Worm (Caenorhabditis elegans) whole organism, mixed stage, embryonic: ENCODE results near the gene C36E8.4.

Experiments used
- M03D4.4 ChIP-seq: sonication (generic microtip); optimal IDR thresholded peaks from 2 replicates; lab custom pipeline; 2017; ENCODE audit warnings: mild to moderate bottlenecking, missing genetic modification characterization, missing compliant biosample characterization
- bed-3 ChIP-seq: fragments of 200-800 bp; sonication (Bioruptor generic); optimal IDR thresholded peaks from 3 replicates; lab custom pipeline; 2018; ENCODE audit warnings: mild to moderate bottlenecking, missing genetic modification characterization, moderate library complexity, missing compliant biosample characterization
- blmp-1 ChIP-seq: fragments of 150-350 bp; optimal IDR thresholded peaks from 2 replicates; lab custom pipeline; 2014; ENCODE audit warnings: missing biosample characterization, missing genetic modification characterization
- ceh-39 ChIP-seq: fragments of 150-350 bp; optimal IDR thresholded peaks from 2 replicates; lab custom pipeline; 2014; ENCODE audit warnings: missing biosample characterization, missing genetic modification characterization
- ceh-43 ChIP-seq: fragments of 200-800 bp; sonication (Bioruptor generic); optimal IDR thresholded peaks from 2 replicates; lab custom pipeline; 2018; ENCODE audit warnings: mild to moderate bottlenecking, missing genetic modification characterization, moderate library complexity, missing compliant biosample characterization
- ceh-83 ChIP-seq: fragments of 200-800 bp; sonication (Bioruptor generic); optimal IDR thresholded peaks from 2 replicates; lab custom pipeline; 2018; ENCODE audit warnings: mild to moderate bottlenecking, missing genetic modification characterization, missing compliant biosample characterization
- ces-1 ChIP-seq: fragments of 150-350 bp; optimal IDR thresholded peaks from 2 replicates; lab custom pipeline; 2014; ENCODE audit warnings: missing biosample characterization, missing genetic modification reagents, missing genetic modification characterization
- drap-1 ChIP-seq: fragments of 200-800 bp; sonication (Bioruptor generic); optimal IDR thresholded peaks from 3 replicates; lab custom pipeline; 2018; ENCODE audit warnings: mild to moderate bottlenecking, missing genetic modification characterization, missing compliant biosample characterization
- elt-1 ChIP-seq: sonication (generic microtip); optimal IDR thresholded peaks from 2 replicates; lab custom pipeline; 2017; ENCODE audit warnings: missing genetic modification characterization, mild to moderate bottlenecking, missing compliant biosample characterization, antibody characterized with exemption, moderate library complexity, borderline replicate concordance; ENCODE audit not compliant: insufficient read depth
- elt-3 ChIP-seq: fragments of 150-350 bp; optimal IDR thresholded peaks from 2 replicates; lab custom pipeline; 2014; ENCODE audit warnings: missing biosample characterization, missing genetic modification characterization
- flh-1 ChIP-seq: fragments of 200-800 bp; sonication (Bioruptor generic); optimal IDR thresholded peaks from 2 replicates; lab custom pipeline; 2018; ENCODE audit warnings: mild to moderate bottlenecking, missing genetic modification characterization, moderate library complexity, missing compliant biosample characterization
- ham-2 ChIP-seq: fragments of 200-800 bp; sonication (Bioruptor generic); optimal IDR thresholded peaks from 2 replicates; lab custom pipeline; 2018; ENCODE audit warnings: mild to moderate bottlenecking, missing genetic modification characterization, missing compliant biosample characterization
- hlh-1 ChIP-seq: fragments of 150-350 bp; optimal IDR thresholded peaks from 2 replicates; lab custom pipeline; 2014; ENCODE audit warnings: missing biosample characterization, missing genetic modification reagents, missing genetic modification characterization
- lin-13 ChIP-seq: fragments of 150-350 bp; optimal IDR thresholded peaks from 2 replicates; lab custom pipeline; 2014; ENCODE audit warnings: missing biosample characterization, missing genetic modification characterization
- lin-32 ChIP-seq: fragments of 200-800 bp; sonication (Bioruptor generic); optimal IDR thresholded peaks from 2 replicates; lab custom pipeline; 2018; ENCODE audit warnings: mild to moderate bottlenecking, missing genetic modification characterization, missing compliant biosample characterization
- lsy-2 ChIP-seq: fragments of 150-350 bp; optimal IDR thresholded peaks from 2 replicates; lab custom pipeline; 2014; ENCODE audit warnings: missing biosample characterization, missing genetic modification characterization
- mab-5 ChIP-seq: fragments of 150-350 bp; optimal IDR thresholded peaks from 2 replicates; lab custom pipeline; 2014; ENCODE audit warnings: missing biosample characterization, missing genetic modification characterization
- mep-1 ChIP-seq: fragments of 150-350 bp; optimal IDR thresholded peaks from 2 replicates; lab custom pipeline; 2017; ENCODE audit warnings: missing biosample characterization, missing genetic modification reagents, missing genetic modification characterization, inconsistent platforms
- mls-2 ChIP-seq: sonication (generic microtip); optimal IDR thresholded peaks from 2 replicates; lab custom pipeline; 2016; ENCODE audit warnings: mild to moderate bottlenecking, missing genetic modification characterization, moderate library complexity, missing compliant biosample characterization
- nhr-2 ChIP-seq: fragments of 150-350 bp; optimal IDR thresholded peaks from 2 replicates; lab custom pipeline; 2014; ENCODE audit warnings: missing biosample characterization, missing genetic modification characterization
- nhr-237 ChIP-seq: fragments of 150-350 bp; optimal IDR thresholded peaks from 2 replicates; lab custom pipeline; 2014; ENCODE audit warnings: missing biosample characterization, missing genetic modification characterization
- nhr-28 ChIP-seq: fragments of 150-350 bp; optimal IDR thresholded peaks from 2 replicates; lab custom pipeline; 2014; ENCODE audit warnings: missing biosample characterization, missing genetic modification characterization
- nhr-76 ChIP-seq: sonication (generic microtip); optimal IDR thresholded peaks from 2 replicates; lab custom pipeline; 2017; ENCODE audit warnings: missing biosample characterization, missing genetic modification characterization
- pha-4 ChIP-seq: fragments of 150-350 bp; optimal IDR thresholded peaks from 2 replicates; lab custom pipeline; 2018; ENCODE audit warnings: missing biosample characterization, missing genetic modification reagents, missing genetic modification characterization
- snpc-4 ChIP-seq: fragments of 150-350 bp; optimal IDR thresholded peaks from 2 replicates; lab custom pipeline; 2014; ENCODE audit warnings: missing biosample characterization, missing genetic modification characterization
- sptf-1 ChIP-seq: sonication (generic microtip); optimal IDR thresholded peaks from 2 replicates; lab custom pipeline; 2017; ENCODE audit warnings: mild to moderate bottlenecking, missing genetic modification characterization, moderate library complexity, missing compliant biosample characterization
- tbx-8 ChIP-seq: fragments of 200-800 bp; sonication (Bioruptor generic); optimal IDR thresholded peaks from 2 replicates; lab custom pipeline; 2018; ENCODE audit warnings: mild to moderate bottlenecking, missing genetic modification characterization, moderate library complexity, missing compliant biosample characterization
- unc-120 ChIP-seq: sonication (generic microtip); optimal IDR thresholded peaks from 2 replicates; lab custom pipeline; 2017; ENCODE audit warnings: missing genetic modification characterization, missing compliant biosample characterization; ENCODE audit not compliant: poor library complexity, severe bottlenecking
- unc-39 ChIP-seq: fragments of 150-350 bp; optimal IDR thresholded peaks from 2 replicates; lab custom pipeline; 2014; ENCODE audit warnings: missing biosample characterization, missing genetic modification characterization
- unc-62 ChIP-seq: fragments of 150-350 bp; optimal IDR thresholded peaks from 2 replicates; lab custom pipeline; 2014; ENCODE audit warnings: missing biosample characterization, missing genetic modification reagents, missing genetic modification characterization
- zip-8 ChIP-seq: fragments of 150-350 bp; optimal IDR thresholded peaks from 2 replicates; lab custom pipeline; 2014; ENCODE audit warnings: missing biosample characterization, missing genetic modification characterization
- ztf-11 ChIP-seq: fragments of 150-350 bp; optimal IDR thresholded peaks from 2 replicates; lab custom pipeline; 2014; ENCODE audit warnings: missing biosample characterization, missing genetic modification characterization

The C36E8.4 gene

DNA sequence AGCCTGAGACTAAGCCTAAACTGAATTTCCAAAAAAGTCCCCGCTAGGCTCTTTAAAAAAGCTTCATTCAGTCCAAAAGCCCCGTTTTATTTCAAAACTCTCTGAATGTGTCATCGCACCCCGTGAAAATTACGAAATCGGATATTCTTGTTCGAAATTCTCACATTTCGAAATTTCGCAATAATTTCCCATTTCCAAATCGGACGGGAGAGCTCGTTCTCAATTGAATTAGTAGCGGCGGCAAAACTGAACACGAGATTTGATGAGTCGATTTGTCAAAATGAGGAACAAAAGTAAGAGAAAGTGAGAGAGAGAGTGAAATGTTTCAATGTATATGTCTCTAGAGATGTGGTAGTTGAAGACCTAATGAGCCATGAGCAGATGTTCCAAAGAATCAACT lies 22.8 kb downstream of the C36E8.4 start:
- TF ChIP-seq ces-1 (GFP tag; lab: Kevin White, UChicago) (peak; percentile 94), lin-32 (GFP tag; lab: Kevin White, UChicago) (no peak)

DNA sequence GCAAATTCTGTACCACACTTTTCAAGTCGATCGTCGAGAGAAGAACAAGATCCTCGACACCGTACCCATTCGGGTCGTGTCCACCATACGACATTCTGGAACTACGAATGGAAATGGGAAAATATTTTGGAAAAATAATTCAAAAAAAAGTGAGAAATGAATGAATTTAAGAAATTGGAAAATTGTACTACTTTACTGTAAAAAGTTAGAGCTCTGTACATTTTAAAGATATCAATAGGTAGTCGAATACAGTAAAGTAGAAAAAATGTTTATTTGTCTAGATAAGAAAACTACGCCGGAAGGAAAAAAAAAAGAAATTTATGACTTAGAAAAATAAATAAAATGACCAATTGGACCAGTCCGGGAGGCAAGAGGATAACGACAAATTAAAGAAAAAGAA lies 24.6 kb downstream of the C36E8.4 start, which contains the start of gene hum-5:
Gene hum-5 (minus strand): TSS at position 101 of the 400 bp plus-strand sequence.
- TF ChIP-seq snpc-4 (tag; lab: Kevin White, UChicago): no peak
- no peak for TF ChIP-seq mab-5 (tag; lab: Kevin White, UChicago)
- TF ChIP-seq lin-13 (tag; lab: Kevin White, UChicago): no peak
- no peak for TF ChIP-seq elt-3 (tag; lab: Kevin White, UChicago)
- TF ChIP-seq tbx-8 (GFP tag; lab: Kevin White, UChicago): no peak
- no peak for TF ChIP-seq blmp-1 (tag; lab: Kevin White, UChicago)
- no peak for TF ChIP-seq ceh-39 (tag; lab: Kevin White, UChicago)
- no peak for TF ChIP-seq lin-32 (GFP tag; lab: Kevin White, UChicago)
- no peak for TF ChIP-seq ceh-83

DNA sequence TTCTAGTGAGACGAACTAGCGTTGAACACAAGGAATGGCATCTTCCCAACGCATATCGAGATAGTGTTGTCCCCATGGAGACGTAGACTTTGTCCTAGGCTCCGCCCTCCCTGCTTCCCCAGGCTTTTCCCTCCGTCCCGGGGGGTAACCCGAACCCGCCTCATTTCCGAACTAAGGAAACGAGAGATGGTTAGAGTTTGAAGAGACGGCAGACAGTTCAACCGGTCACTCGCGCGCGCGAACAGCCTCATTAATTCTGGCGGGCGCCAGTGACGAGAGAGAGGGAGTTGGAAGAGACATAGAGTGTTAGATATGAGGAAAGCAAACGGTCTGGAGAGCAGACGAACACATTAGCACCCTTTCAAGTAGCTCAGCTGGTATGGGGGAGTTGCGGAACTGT lies 25.2 kb downstream of the C36E8.4 start:
- TF ChIP-seq pha-4 (peak; percentile 5), hlh-1 (tag; lab: Kevin White, UChicago) (no peak), snpc-4 (tag; lab: Kevin White, UChicago) (no peak), unc-62 (GFP tag; lab: Kevin White, UChicago) (peak; percentile 1), drap-1 (GFP tag; lab: Kevin White, UChicago) (no peak), mab-5 (tag; lab: Kevin White, UChicago) (no peak), ham-2 (GFP tag; lab: Kevin White, UChicago) (peak; percentile 70), bed-3 (GFP tag; lab: Kevin White, UChicago) (no peak), ceh-43 (GFP tag; lab: Kevin White, UChicago) (no peak), nhr-2 (no peak), flh-1 (GFP tag; lab: Kevin White, UChicago) (no peak), blmp-1 (tag; lab: Kevin White, UChicago) (no peak), elt-3 (tag; lab: Kevin White, UChicago) (no peak), mls-2 (peak; percentile 35), nhr-28 (tag; lab: Kevin White, UChicago) (no peak), unc-39 (tag; lab: Kevin White, UChicago) (no peak), M03D4.4 (tag; lab: Kevin White, UChicago) (no peak), nhr-76 (no peak), tbx-8 (GFP tag; lab: Kevin White, UChicago) (no peak), ztf-11 (tag; lab: Kevin White, UChicago) (no peak), lin-32 (GFP tag; lab: Kevin White, UChicago) (peak; percentile 9), sptf-1 (tag; lab: Kevin White, UChicago) (no peak), ces-1 (GFP tag; lab: Kevin White, UChicago) (peak; percentile 29), lsy-2 (no peak), elt-1 (no peak), nhr-237 (tag; lab: Kevin White, UChicago) (no peak), ceh-83 (no peak), zip-8 (tag; lab: Kevin White, UChicago) (no peak)

DNA sequence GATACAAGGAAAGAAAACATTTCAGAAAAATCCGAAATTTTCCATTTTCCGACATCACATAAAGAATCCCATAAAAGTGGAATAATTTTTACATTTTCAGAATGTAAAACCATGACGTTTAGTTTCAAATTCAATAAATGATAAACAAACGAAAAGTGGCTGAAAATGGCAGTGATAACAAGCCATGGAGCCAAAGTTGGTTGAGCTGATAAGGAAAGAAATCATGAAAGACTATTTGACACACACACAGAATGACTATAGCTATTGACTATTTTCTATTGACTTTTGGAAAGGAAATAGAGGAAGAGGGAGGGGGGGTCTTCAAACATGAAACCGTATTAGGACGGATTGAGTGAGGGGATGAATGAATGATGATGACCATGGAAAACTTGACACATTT lies 27.6 kb downstream of the C36E8.4 start:
- TF ChIP-seq bed-3 (GFP tag; lab: Kevin White, UChicago) (no peak), nhr-76 (no peak), ceh-83 (no peak), lsy-2 (no peak), unc-120 (no peak), drap-1 (GFP tag; lab: Kevin White, UChicago) (no peak)

DNA sequence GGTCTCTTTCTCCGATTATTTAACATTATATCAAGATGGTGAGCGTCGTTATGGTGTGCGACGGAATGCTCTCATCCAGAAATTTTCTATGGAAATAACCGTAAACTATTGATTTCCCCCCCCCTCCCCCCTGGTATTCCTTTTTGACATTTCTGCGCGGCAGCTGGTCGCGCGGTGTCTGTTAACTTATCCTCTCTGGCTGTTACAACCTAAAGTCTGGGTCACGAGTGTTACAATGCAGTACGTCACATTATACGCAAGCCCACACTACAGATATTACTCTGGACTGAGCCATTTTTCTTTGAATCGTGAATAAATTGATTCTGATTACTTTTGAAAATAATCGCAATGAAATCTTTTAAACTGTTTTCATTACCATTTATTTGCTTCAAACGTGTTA lies 37.0 kb downstream of the C36E8.4 start:
- TF ChIP-seq hlh-1 (tag; lab: Kevin White, UChicago): peak; percentile 96
- TF ChIP-seq unc-39 (tag; lab: Kevin White, UChicago): no peak
- TF ChIP-seq, all 35 proteins: peak for 1

DNA sequence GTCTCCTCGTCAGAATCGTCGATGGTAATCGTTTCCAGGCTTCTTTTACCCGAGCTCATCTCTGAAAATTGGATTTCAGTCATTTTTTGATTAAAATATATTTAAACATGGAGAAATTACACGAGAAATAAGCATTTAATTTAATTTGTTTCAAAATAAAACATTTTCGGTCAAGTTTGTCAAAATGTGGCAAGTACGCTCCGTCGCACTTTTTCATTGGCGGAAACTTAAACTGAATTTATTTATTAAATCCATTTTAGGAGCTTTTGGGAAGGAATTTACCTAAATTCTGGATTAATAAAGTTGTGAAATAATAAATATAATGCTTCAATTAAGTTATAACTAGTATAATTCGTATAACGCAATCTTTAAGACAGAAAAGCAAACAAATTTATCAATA lies 45.8 kb downstream of the C36E8.4 start, which contains the start of gene rcq-5:
Gene rcq-5 (minus strand): TSS at position 83 of the 400 bp plus-strand sequence.
- no peak for TF ChIP-seq pha-4
- peak; percentile 76 for TF ChIP-seq ces-1 (GFP tag; lab: Kevin White, UChicago)
- peak; percentile 19 for TF ChIP-seq mep-1 (tag; lab: Kevin White, UChicago)
- TF ChIP-seq bed-3 (GFP tag; lab: Kevin White, UChicago): no peak
- peak; percentile 44 for TF ChIP-seq lsy-2
- no peak for TF ChIP-seq elt-3 (tag; lab: Kevin White, UChicago)
- TF ChIP-seq ham-2 (GFP tag; lab: Kevin White, UChicago): no peak
